Worm (Caenorhabditis elegans): ENCODE data around the gene F47B8.5.

ce11 chrV:14293667-14294194 is 33.9 kb downstream of the F47B8.5 start, which contains the start of gene F14D7.2:
- TF ChIP-seq unc-62 (GFP tag; optimal IDR thresholded peaks at IDR 0.05 in 1 of 2): no peak
- no peak for TF ChIP-seq unc-62 (tag; optimal IDR thresholded peaks at IDR 0.05)
- no peak for TF ChIP-seq ztf-7 (tag; optimal IDR thresholded peaks at IDR 0.05)
- no peak for TF ChIP-seq mxl-2 (GFP tag; conservative IDR thresholded peaks at IDR 0.05)
- TF ChIP-seq nhr-111 (GFP tag; optimal IDR thresholded peaks at IDR 0.05): no peak
- TF ChIP-seq gei-8 (GFP tag; optimal IDR thresholded peaks at IDR 0.05): no peak
- TF ChIP-seq mdl-1 (tag; optimal IDR thresholded peaks at IDR 0.05): no peak
- TF ChIP-seq aly-2 (tag; optimal IDR thresholded peaks at IDR 0.05): no peak
- no peak for TF ChIP-seq mep-1 (tag; optimal IDR thresholded peaks at IDR 0.05)
- TF ChIP-seq skn-1 (tag; optimal IDR thresholded peaks at IDR 0.05): no peak
- TF ChIP-seq nhr-25 (tag; optimal IDR thresholded peaks at IDR 0.05; ENCODE audit: borderline replicate concordance, insufficient read depth): no peak
- no peak for TF ChIP-seq fos-1 (tag; optimal IDR thresholded peaks at IDR 0.05)
- TF ChIP-seq Y75B8A.6 (GFP tag; IDR thresholded peaks at IDR 0.05): no peak

Data from whole organism, L4 larva.